Fruit fly (Drosophila melanogaster) whole organism, embryonic: ENCODE data around the gene kra.

Experiments used
- Bgb ChIP-seq: fragments of 200-800 bp; sonication (Bioruptor generic); IDR thresholded peaks from 2 replicates; pipeline ENCODE4 v1.3.6; 2022; ENCODE audit warnings: missing biosample characterization, missing genetic modification characterization; ENCODE audit not compliant: partially characterized antibody
- Bteb2 ChIP-seq: fragments of 200-800 bp; sonication (Bioruptor generic); optimal IDR thresholded peaks from 2 replicates; lab custom pipeline; 2016; ENCODE audit warnings: missing biosample characterization, missing genetic modification characterization
- CG10267 ChIP-seq: fragments of 200-800 bp; sonication (Bioruptor generic); optimal IDR thresholded peaks from 2 replicates; lab custom pipeline; 2018; ENCODE audit warnings: missing biosample characterization, mild to moderate bottlenecking, missing genetic modification characterization, moderate library complexity
- CG10431 ChIP-seq: fragments of 200-800 bp; sonication (Bioruptor generic); optimal IDR thresholded peaks from 3 replicates; lab custom pipeline; 2018; ENCODE audit warnings: missing biosample characterization, mild to moderate bottlenecking, missing genetic modification characterization
- CG11085 ChIP-seq: fragments of 200-800 bp; sonication (Bioruptor generic); IDR thresholded peaks from 2 replicates; pipeline ENCODE4 v1.3.6; 2022; ENCODE audit warnings: missing biosample characterization, missing genetic modification characterization
- CG11247 ChIP-seq: fragments of 200-800 bp; sonication (Bioruptor generic); IDR thresholded peaks from 2 replicates; pipeline ENCODE4 v1.3.6; 2022; ENCODE audit warnings: missing biosample characterization, missing genetic modification characterization
- CG12155 ChIP-seq: fragments of 200-800 bp; sonication (Bioruptor generic); optimal IDR thresholded peaks from 3 replicates; lab custom pipeline; 2016; ENCODE audit warnings: missing biosample characterization, missing genetic modification characterization
- CG14667 ChIP-seq: fragments of 200-800 bp; sonication (Bioruptor generic); IDR thresholded peaks from 2 replicates; pipeline ENCODE4 v1.3.6; 2022; ENCODE audit warnings: missing biosample characterization, missing genetic modification characterization
- CG17328 ChIP-seq: fragments of 200-800 bp; sonication (Bioruptor generic); IDR thresholded peaks from 2 replicates; pipeline ENCODE4 v1.3.6; 2022; ENCODE audit warnings: missing biosample characterization, missing genetic modification characterization
- CG1792 ChIP-seq: fragments of 200-800 bp; sonication (Bioruptor generic); optimal IDR thresholded peaks from 2 replicates; lab custom pipeline; 2016; ENCODE audit warnings: missing biosample characterization, missing genetic modification characterization
- CG18619 ChIP-seq: fragments of 200-800 bp; sonication (Bioruptor generic); optimal IDR thresholded peaks from 3 replicates; lab custom pipeline; 2017; ENCODE audit warnings: missing biosample characterization, mild to moderate bottlenecking, missing genetic modification characterization
- CG30403 ChIP-seq: fragments of 200-800 bp; sonication (Bioruptor generic); optimal IDR thresholded peaks from 3 replicates; lab custom pipeline; 2016; ENCODE audit warnings: missing biosample characterization, missing genetic modification characterization
- CG31388 ChIP-seq: fragments of 200-800 bp; sonication (Bioruptor generic); optimal IDR thresholded peaks from 2 replicates; lab custom pipeline; 2016; ENCODE audit warnings: missing biosample characterization, missing genetic modification characterization
- CG3847 ChIP-seq: fragments of 200-800 bp; sonication (Bioruptor generic); IDR thresholded peaks from 2 replicates; pipeline ENCODE4 v1.3.6; 2022; ENCODE audit warnings: missing biosample characterization, missing genetic modification characterization
- CG4282 ChIP-seq: fragments of 200-800 bp; sonication (Bioruptor generic); optimal IDR thresholded peaks from 2 replicates; lab custom pipeline; 2016; ENCODE audit warnings: missing biosample characterization, missing genetic modification characterization
- CG6254 ChIP-seq: fragments of 200-800 bp; sonication (Bioruptor generic); optimal IDR thresholded peaks from 3 replicates; lab custom pipeline; 2017; ENCODE audit warnings: mild to moderate bottlenecking, missing biosample characterization, missing genetic modification reagents, missing genetic modification characterization
- CG6765 ChIP-seq: fragments of 200-800 bp; sonication (Bioruptor generic); optimal IDR thresholded peaks from 3 replicates; lab custom pipeline; 2017; ENCODE audit warnings: missing biosample characterization, mild to moderate bottlenecking, missing genetic modification characterization
- CG8359 ChIP-seq: fragments of 200-800 bp; sonication (Bioruptor generic); optimal IDR thresholded peaks from 2 replicates; lab custom pipeline; 2017; ENCODE audit warnings: missing biosample characterization, mild to moderate bottlenecking, missing genetic modification characterization, borderline replicate concordance
- CG9876 ChIP-seq: fragments of 200-800 bp; sonication (Bioruptor generic); optimal IDR thresholded peaks from 2 replicates; lab custom pipeline; 2016; ENCODE audit warnings: missing biosample characterization, missing genetic modification characterization
- Camta ChIP-seq: fragments of 200-800 bp; sonication (Bioruptor generic); optimal IDR thresholded peaks from 2 replicates; lab custom pipeline; 2016; ENCODE audit warnings: missing biosample characterization, missing genetic modification characterization
- Doc2 ChIP-seq: fragments of 200-800 bp; sonication (Bioruptor generic); IDR thresholded peaks from 2 replicates; pipeline ENCODE4 v1.3.6; 2022; ENCODE audit warnings: missing biosample characterization, missing genetic modification characterization
- Gug ChIP-seq: fragments of 200-800 bp; sonication (Bioruptor generic); IDR thresholded peaks from 4 replicates; pipeline ENCODE4 v1.3.6; 2022; ENCODE audit warnings: missing biosample characterization, missing genetic modification characterization
- HHEX ChIP-seq: fragments of 200-800 bp; sonication (Bioruptor generic); optimal IDR thresholded peaks from 3 replicates; lab custom pipeline; 2017; ENCODE audit warnings: missing biosample characterization, mild to moderate bottlenecking, missing genetic modification characterization, missing genetic modification reagents
- Kr ChIP-seq: fragments of 200-800 bp; sonication (Bioruptor generic); optimal IDR thresholded peaks from 2 replicates; lab custom pipeline; 2017; ENCODE audit warnings: missing biosample characterization, mild to moderate bottlenecking, missing genetic modification characterization
- Med ChIP-seq: fragments of 200-800 bp; sonication (Bioruptor generic); peaks from one replicate; lab custom pipeline; 2016; ENCODE audit warnings: missing biosample characterization, missing genetic modification characterization, mild to moderate bottlenecking, inconsistent platforms, moderate library complexity
- Myb ChIP-seq: fragments of 200-800 bp; sonication (Bioruptor generic); optimal IDR thresholded peaks from 2 replicates; lab custom pipeline; 2016; ENCODE audit warnings: missing biosample characterization, missing genetic modification characterization
- NC2β ChIP-seq: fragments of 200-800 bp; sonication (Bioruptor generic); optimal IDR thresholded peaks from 2 replicates; lab custom pipeline; 2016; ENCODE audit warnings: missing biosample characterization, missing genetic modification characterization
- Sry-β ChIP-seq: fragments of 200-800 bp; sonication (Bioruptor generic); optimal IDR thresholded peaks from 2 replicates; lab custom pipeline; 2018; ENCODE audit warnings: missing biosample characterization, mild to moderate bottlenecking, missing genetic modification characterization, moderate library complexity
- Xbp1 ChIP-seq: fragments of 200-800 bp; sonication (Bioruptor generic); optimal IDR thresholded peaks from 3 replicates; lab custom pipeline; 2016; ENCODE audit warnings: missing biosample characterization, mild to moderate bottlenecking, missing genetic modification characterization
- dm ChIP-seq: fragments of 200-800 bp; sonication (Bioruptor generic); optimal IDR thresholded peaks from 3 replicates; lab custom pipeline; 2016; ENCODE audit warnings: missing biosample characterization, missing genetic modification characterization
- dysf ChIP-seq: fragments of 200-800 bp; sonication (Bioruptor generic); IDR thresholded peaks from 3 replicates; pipeline ENCODE4 v1.3.6; 2022; ENCODE audit warnings: missing biosample characterization, missing genetic modification characterization
- ems ChIP-seq: fragments of 200-800 bp; sonication (Bioruptor generic); optimal IDR thresholded peaks from 3 replicates; lab custom pipeline; 2016; ENCODE audit warnings: missing biosample characterization, missing genetic modification characterization
- fd64A ChIP-seq: fragments of 200-800 bp; sonication (Bioruptor generic); optimal IDR thresholded peaks from 3 replicates; lab custom pipeline; 2018; ENCODE audit warnings: missing biosample characterization, mild to moderate bottlenecking, missing genetic modification characterization
- fd96Cb ChIP-seq: fragments of 200-800 bp; sonication (Bioruptor generic); optimal IDR thresholded peaks from 2 replicates; lab custom pipeline; 2018; ENCODE audit warnings: missing biosample characterization, mild to moderate bottlenecking, missing genetic modification characterization, moderate library complexity
- jumu ChIP-seq: fragments of 200-800 bp; sonication (Bioruptor generic); optimal IDR thresholded peaks from 3 replicates; lab custom pipeline; 2016; ENCODE audit warnings: missing biosample characterization, missing genetic modification characterization
- lbe ChIP-seq: fragments of 200-800 bp; sonication (Bioruptor generic); optimal IDR thresholded peaks from 2 replicates; lab custom pipeline; 2016; ENCODE audit warnings: missing biosample characterization, mild to moderate bottlenecking, missing genetic modification characterization
- mam ChIP-seq: fragments of 200-800 bp; sonication (Bioruptor generic); optimal IDR thresholded peaks from 3 replicates; lab custom pipeline; 2016; ENCODE audit warnings: missing biosample characterization, missing genetic modification characterization
- nerfin-2 ChIP-seq: fragments of 200-800 bp; sonication (Bioruptor generic); IDR thresholded peaks from 2 replicates; pipeline ENCODE4 v1.3.6; 2022; ENCODE audit warnings: missing biosample characterization, missing genetic modification characterization; ENCODE audit not compliant: partially characterized antibody
- nmo ChIP-seq: fragments of 200-800 bp; sonication (Bioruptor generic); optimal IDR thresholded peaks from 2 replicates; lab custom pipeline; 2018; ENCODE audit warnings: missing biosample characterization, mild to moderate bottlenecking, missing genetic modification characterization, moderate library complexity
- org-1 ChIP-seq: fragments of 200-800 bp; sonication (Bioruptor generic); optimal IDR thresholded peaks from 2 replicates; lab custom pipeline; 2017; ENCODE audit warnings: missing biosample characterization, missing genetic modification characterization
- otp ChIP-seq: fragments of 200-800 bp; sonication (Bioruptor generic); IDR thresholded peaks from 3 replicates; pipeline ENCODE4, ENCODE4 v1.3.6; 2022; ENCODE audit warnings: missing biosample characterization, missing genetic modification characterization
- pan ChIP-seq, 4 experiments: fragments of >200 bp in 3 of 4; fragments of 200-800 bp in 1 of 4; sonication (Bioruptor generic) in 1 of 4; optimal IDR thresholded peaks in 3 of 4; IDR thresholded peaks in 1 of 4; 2 replicates each; pipeline versions ENCODE4 v1.3.6 to Lab custom; 2017 to 2022; ENCODE audit warnings: missing biosample characterization in 2 of 4, missing genetic modification characterization in 2 of 4, mixed read lengths in 1 of 4
- pita ChIP-seq: fragments of 200-800 bp; sonication (Bioruptor generic); optimal IDR thresholded peaks from 2 replicates; lab custom pipeline; 2017; ENCODE audit warnings: missing biosample characterization, mild to moderate bottlenecking, missing genetic modification characterization
- salm ChIP-seq: fragments of 200-800 bp; sonication (Bioruptor generic); optimal IDR thresholded peaks from 2 replicates; lab custom pipeline; 2018; ENCODE audit warnings: missing biosample characterization, mild to moderate bottlenecking, missing genetic modification characterization
- sens-2 ChIP-seq: fragments of 200-800 bp; sonication (Bioruptor generic); IDR thresholded peaks from 2 replicates; pipeline ENCODE4 v1.3.6; 2022; ENCODE audit warnings: missing biosample characterization, missing genetic modification characterization
- sqz ChIP-seq: fragments of 200-800 bp; sonication (Bioruptor generic); optimal IDR thresholded peaks from 3 replicates; lab custom pipeline; 2018; ENCODE audit warnings: missing biosample characterization, mild to moderate bottlenecking, missing genetic modification characterization
- ssp ChIP-seq: fragments of 200-800 bp; sonication (Bioruptor generic); IDR thresholded peaks from 2 replicates; pipeline ENCODE4 v1.3.6; 2022; ENCODE audit warnings: missing biosample characterization, missing genetic modification characterization
- unpg ChIP-seq: fragments of 200-800 bp; sonication (Bioruptor generic); optimal IDR thresholded peaks from 3 replicates; lab custom pipeline; 2018; ENCODE audit warnings: missing biosample characterization, mild to moderate bottlenecking, missing genetic modification characterization, moderate library complexity
- usp ChIP-seq: fragments of >200 bp; optimal IDR thresholded peaks from 2 replicates; lab custom pipeline; 2017; ENCODE audit warnings: missing biosample characterization, missing genetic modification characterization
- zen ChIP-seq: fragments of 200-800 bp; sonication (Bioruptor generic); optimal IDR thresholded peaks from 3 replicates; lab custom pipeline; 2018; ENCODE audit warnings: missing biosample characterization, mild to moderate bottlenecking, missing genetic modification characterization, moderate library complexity
- zf30C ChIP-seq: fragments of 200-800 bp; sonication (Bioruptor generic); optimal IDR thresholded peaks from 3 replicates; lab custom pipeline; 2018; ENCODE audit warnings: missing biosample characterization, mild to moderate bottlenecking, missing genetic modification characterization

The kra gene

dm6 chr3R:5591398-5591853 is 9.5 kb downstream of the kra start, which contains the start of the genes noi and Vha26 (continued):
- no peak for TF ChIP-seq otp (GFP tag; lab: Robert Waterston, UW)
- TF ChIP-seq CG12155 (GFP tag; lab: Kevin White, UChicago), result peak; percentile 42
- TF ChIP-seq Kr (GFP tag; lab: Kevin White, UChicago), result no peak
- no peak for TF ChIP-seq CG6254
- no peak for TF ChIP-seq org-1
- TF ChIP-seq mam (GFP tag; lab: Kevin White, UChicago), result peak; percentile 65
- peak; percentile 72 for TF ChIP-seq CG10267 (tag; lab: Kevin White, UChicago)
- TF ChIP-seq CG14667, result no peak
- no peak for TF ChIP-seq ems (GFP tag; lab: Kevin White, UChicago)
- TF ChIP-seq Sry-β (GFP tag; lab: Kevin White, UChicago), result peak; percentile 18
- no peak for TF ChIP-seq CG11085 (GFP tag; lab: Robert Waterston, UW)
- TF ChIP-seq ssp, result peak; percentile 98
- peak; percentile 54 for TF ChIP-seq zf30C (GFP tag; lab: Kevin White, UChicago)
- TF ChIP-seq Gug, result 0 out of 4 replicates have a peak, but pooled peaks have one; percentile 23
- no peak for TF ChIP-seq CG1792 (GFP tag; lab: Kevin White, UChicago)
- no peak for TF ChIP-seq fd64A
- no peak for TF ChIP-seq NC2β
- peak; percentile 30; the same call in 1 of the 2 replicates for TF ChIP-seq nerfin-2 (GFP tag; lab: Robert Waterston, UW)
- TF ChIP-seq Bgb (GFP tag; lab: Robert Waterston, UW), result peak; percentile 63
- no peak for TF ChIP-seq usp (GFP tag; lab: Kevin White, UChicago)
- TF ChIP-seq CG17328 (GFP tag; lab: Robert Waterston, UW), result no peak
- TF ChIP-seq CG8359 (GFP tag; lab: Kevin White, UChicago), result no peak
- no peak for TF ChIP-seq CG31388
- peak; percentile 20 for TF ChIP-seq CG18619 (GFP tag; lab: Kevin White, UChicago)
- peak; percentile 87 for TF ChIP-seq nmo (GFP tag; lab: Kevin White, UChicago)
- TF ChIP-seq CG3847 (GFP tag; lab: Robert Waterston, UW), result peak; percentile 45; the same call in 1 of the 2 replicates
- TF ChIP-seq HHEX (GFP tag; lab: Kevin White, UChicago), result no peak
- TF ChIP-seq CG6765 (GFP tag; lab: Kevin White, UChicago), result no peak
- no peak for TF ChIP-seq salm (tag; lab: Kevin White, UChicago)
- peak; percentile 76 for TF ChIP-seq zen (tag; lab: Kevin White, UChicago)
- no peak for TF ChIP-seq Doc2
- TF ChIP-seq sqz, result no peak
- peak; percentile 16 for TF ChIP-seq dm (GFP tag; lab: Kevin White, UChicago)
- no peak for TF ChIP-seq CG4282 (GFP tag; lab: Kevin White, UChicago)
- TF ChIP-seq CG30403, result peak; percentile 23
- no peak for TF ChIP-seq sens-2
- TF ChIP-seq CG10431, result no peak
- TF ChIP-seq unpg, result no peak
- TF ChIP-seq pan (optimal IDR thresholded peaks at IDR 0.05; lab: Kevin White, UChicago), result no peak
- no peak for TF ChIP-seq pan (GFP tag; optimal IDR thresholded peaks at IDR 0.05 in 1 of 2, IDR thresholded peaks at IDR 0.05 in 1 of 2)
- TF ChIP-seq Bteb2 (GFP tag; lab: Kevin White, UChicago), result no peak
- no peak for TF ChIP-seq pita (GFP tag; lab: Kevin White, UChicago)
- TF ChIP-seq CG11247 (GFP tag; lab: Robert Waterston, UW), result no peak
- TF ChIP-seq Med, result peak; percentile 91
- TF ChIP-seq Camta, result no peak
- TF ChIP-seq Xbp1, result peak; percentile 38
- TF ChIP-seq fd96Cb (tag; lab: Kevin White, UChicago), result peak; percentile 18
- peak; percentile 6 for TF ChIP-seq jumu
- TF ChIP-seq dysf, result 0 out of 3 replicates have a peak, but pooled peaks have one; percentile 35
- TF ChIP-seq CG9876 (GFP tag; lab: Kevin White, UChicago), result no peak
- peak; percentile 63 for TF ChIP-seq Myb (GFP tag; lab: Kevin White, UChicago)
- no peak for TF ChIP-seq lbe (GFP tag; lab: Kevin White, UChicago)
